Worm (Caenorhabditis elegans): ENCODE results near the gene F53A2.1.

ce11 chrIII:13350964-13351363, 26.3 kb upstream of the F53A2.1 start:
- TF ChIP-seq skn-1 (tag; optimal IDR thresholded peaks at IDR 0.05), result no peak
- no peak for TF ChIP-seq ama-1 (optimal IDR thresholded peaks at IDR 0.05)
- no peak for TF ChIP-seq mdl-1 (tag; optimal IDR thresholded peaks at IDR 0.05)
- TF ChIP-seq fos-1 (tag; optimal IDR thresholded peaks at IDR 0.05), result no peak
- TF ChIP-seq unc-62 (GFP tag; optimal IDR thresholded peaks at IDR 0.05), result no peak
- TF ChIP-seq ceh-82 (tag; optimal IDR thresholded peaks at IDR 0.05), result no peak
- no peak for TF ChIP-seq nhr-237 (tag; optimal IDR thresholded peaks at IDR 0.05)
- TF ChIP-seq ZK546.5 (tag; optimal IDR thresholded peaks at IDR 0.05), result no peak
- no peak for TF ChIP-seq mml-1 (tag; optimal IDR thresholded peaks at IDR 0.05)

All from whole organism, L3 larva.